Worm (Caenorhabditis elegans) whole organism, L1 larva: ENCODE measurements around the gene Y54G2A.19.
A peak's percentile ranks its signal among the peaks of the same experiment; 100 is the strongest.

Source experiments
- C16A3.4 ChIP-seq: fragments of 150-350 bp; optimal IDR thresholded peaks from 2 replicates; lab custom pipeline; 2014; ENCODE audit warnings: missing biosample characterization, missing genetic modification characterization
- C34B4.2 ChIP-seq: sonication (generic microtip); optimal IDR thresholded peaks from 2 replicates; lab custom pipeline; 2017; ENCODE audit warnings: mild to moderate bottlenecking, missing genetic modification characterization, missing compliant biosample characterization
- aha-1 ChIP-seq: fragments of 150-350 bp; optimal IDR thresholded peaks from 2 replicates; lab custom pipeline; 2014; ENCODE audit warnings: missing biosample characterization, missing genetic modification characterization
- ama-1 ChIP-seq: fragments of 150-350 bp; optimal IDR thresholded peaks from 2 replicates; lab custom pipeline; 2014
- blmp-1 ChIP-seq: fragments of 150-350 bp; optimal IDR thresholded peaks from 2 replicates; lab custom pipeline; 2014; ENCODE audit warnings: missing biosample characterization, missing genetic modification characterization
- ceh-63 ChIP-seq: fragments of 200-800 bp; sonication (Bioruptor generic); optimal IDR thresholded peaks from 2 replicates; lab custom pipeline; 2018; ENCODE audit warnings: mild to moderate bottlenecking, missing genetic modification characterization, missing compliant biosample characterization
- ceh-88 ChIP-seq: fragments of 200-800 bp; sonication (Bioruptor generic); IDR thresholded peaks from 2 replicates; pipeline ENCODE4 v1.3.6; 2022; ENCODE audit warnings: missing genetic modification characterization, missing compliant biosample characterization
- ceh-90 ChIP-seq: sonication (generic microtip); optimal IDR thresholded peaks from 2 replicates; lab custom pipeline; 2016; ENCODE audit warnings: missing genetic modification characterization, missing compliant biosample characterization
- ces-1 ChIP-seq: fragments of 150-350 bp; optimal IDR thresholded peaks from 2 replicates; lab custom pipeline; 2014; ENCODE audit warnings: missing biosample characterization, missing genetic modification reagents, missing genetic modification characterization
- dpl-1 ChIP-seq, 3 experiments: fragments of 150-350 bp in 2 of 3; sonication (generic microtip) in 1 of 3; optimal IDR thresholded peaks; 2 replicates each; lab custom pipeline; 2014 to 2017; ENCODE audit warnings: missing biosample characterization in 3 of 3, missing genetic modification characterization in 3 of 3, missing genetic modification reagents in 3 of 3
- dsc-1 ChIP-seq: sonication (generic microtip); optimal IDR thresholded peaks from 2 replicates; lab custom pipeline; 2016; ENCODE audit warnings: mild to moderate bottlenecking, missing genetic modification characterization, missing compliant biosample characterization
- efl-1 ChIP-seq, 4 experiments: fragments of 150-350 bp; optimal IDR thresholded peaks in 3 of 4; peaks in 1 of 4; 1 replicate in 1 of 4; 2 replicates in 3 of 4; lab custom pipeline; 2014; ENCODE audit warnings: missing biosample characterization in 2 of 4, missing genetic modification characterization in 2 of 4, missing genetic modification reagents in 2 of 4
- egl-27 ChIP-seq, 2 experiments: fragments of 150-350 bp in 1 of 2; sonication (generic microtip); optimal IDR thresholded peaks; 3 replicates each; lab custom pipeline; 2017 to 2018; ENCODE audit warnings: missing biosample characterization in 2 of 2, missing genetic modification characterization in 2 of 2, missing genetic modification reagents in 2 of 2
- elt-2 ChIP-seq: sonication (generic microtip); optimal IDR thresholded peaks from 2 replicates; lab custom pipeline; 2016; ENCODE audit warnings: missing genetic modification characterization, mild to moderate bottlenecking, inconsistent platforms, missing compliant biosample characterization, missing genetic modification reagents
- elt-3 ChIP-seq, 6 experiments: fragments of 150-350 bp in 1 of 6; sonication (generic microtip); optimal IDR thresholded peaks; 2 replicates each; lab custom pipeline; 2017 to 2018; ENCODE audit warnings: missing biosample characterization in 6 of 6, missing genetic modification characterization in 6 of 6, inconsistent platforms in 1 of 6
- fkh-4 ChIP-seq: sonication (generic microtip); optimal IDR thresholded peaks from 2 replicates; lab custom pipeline; 2016; ENCODE audit warnings: missing compliant biosample characterization, missing genetic modification characterization, borderline replicate concordance
- fkh-8 ChIP-seq: sonication (generic microtip); optimal IDR thresholded peaks from 2 replicates; lab custom pipeline; 2016; ENCODE audit warnings: mild to moderate bottlenecking, missing genetic modification characterization, missing compliant biosample characterization
- grh-1 ChIP-seq: fragments of 200-800 bp; sonication (Bioruptor generic); IDR thresholded peaks from 2 replicates; pipeline ENCODE4 v1.3.6; 2022; ENCODE audit warnings: missing genetic modification reagents, missing genetic modification characterization, missing compliant biosample characterization
- hlh-4 ChIP-seq: sonication (generic microtip); optimal IDR thresholded peaks from 2 replicates; lab custom pipeline; 2016; ENCODE audit warnings: mild to moderate bottlenecking, missing genetic modification characterization, missing compliant biosample characterization
- irx-1 ChIP-seq: sonication (generic microtip); optimal IDR thresholded peaks from 2 replicates; lab custom pipeline; 2016; ENCODE audit warnings: missing genetic modification characterization, missing compliant biosample characterization
- isw-1 ChIP-seq: fragments of 200-800 bp; sonication (Bioruptor generic); IDR thresholded peaks from 2 replicates; pipeline ENCODE4 v1.3.6; 2022; ENCODE audit warnings: missing genetic modification characterization, missing compliant biosample characterization
- jun-1 ChIP-seq: fragments of 150-350 bp; optimal IDR thresholded peaks from 2 replicates; lab custom pipeline; 2014; ENCODE audit warnings: missing biosample characterization, missing genetic modification reagents, missing genetic modification characterization
- lin-13 ChIP-seq: fragments of 150-350 bp; optimal IDR thresholded peaks from 2 replicates; lab custom pipeline; 2014; ENCODE audit warnings: missing biosample characterization, missing genetic modification reagents, missing genetic modification characterization
- lin-14 ChIP-seq: fragments of 200-800 bp; sonication (Bioruptor generic); optimal IDR thresholded peaks from 2 replicates; lab custom pipeline; 2018; ENCODE audit warnings: mild to moderate bottlenecking, missing genetic modification characterization, moderate library complexity, missing compliant biosample characterization
- lin-35 ChIP-seq, 2 experiments: fragments of 150-350 bp; optimal IDR thresholded peaks; 2 replicates each; lab custom pipeline; 2014; ENCODE audit warnings: missing biosample characterization in 2 of 2, missing genetic modification characterization in 2 of 2, missing genetic modification reagents in 2 of 2
- lin-39 ChIP-seq: fragments of 150-350 bp; optimal IDR thresholded peaks from 2 replicates; lab custom pipeline; 2014; ENCODE audit warnings: missing biosample characterization, missing genetic modification reagents, missing genetic modification characterization
- mab-9 ChIP-seq: fragments of 200-800 bp; sonication (Bioruptor generic); IDR thresholded peaks from 2 replicates; pipeline ENCODE4 v1.3.6; 2022; ENCODE audit warnings: missing genetic modification reagents, missing genetic modification characterization, missing compliant biosample characterization
- mep-1 ChIP-seq: fragments of 150-350 bp; optimal IDR thresholded peaks from 2 replicates; lab custom pipeline; 2014; ENCODE audit warnings: missing biosample characterization, missing genetic modification characterization
- nhr-11 ChIP-seq: fragments of 150-350 bp; optimal IDR thresholded peaks from 2 replicates; lab custom pipeline; 2014; ENCODE audit warnings: missing biosample characterization, missing genetic modification characterization
- nhr-12 ChIP-seq: sonication (generic microtip); optimal IDR thresholded peaks from 2 replicates; lab custom pipeline; 2017; ENCODE audit warnings: missing biosample characterization, missing genetic modification characterization
- nhr-19 ChIP-seq: fragments of 200-800 bp; sonication (Bioruptor generic); conservative IDR thresholded peaks from 2 replicates; pipeline ENCODE4 v1.3.6; 2022; ENCODE audit warnings: missing genetic modification characterization, missing compliant biosample characterization
- nhr-20 ChIP-seq: sonication (generic microtip); optimal IDR thresholded peaks from 2 replicates; lab custom pipeline; 2016; ENCODE audit warnings: mild to moderate bottlenecking, missing genetic modification characterization, missing compliant biosample characterization
- nhr-28 ChIP-seq: fragments of 150-350 bp; optimal IDR thresholded peaks from 2 replicates; lab custom pipeline; 2014; ENCODE audit warnings: missing biosample characterization, missing genetic modification characterization
- nhr-47 ChIP-seq: sonication (generic microtip); optimal IDR thresholded peaks from 2 replicates; lab custom pipeline; 2016; ENCODE audit warnings: mild to moderate bottlenecking, missing genetic modification characterization, moderate library complexity, missing compliant biosample characterization
- nhr-71 ChIP-seq: sonication (generic microtip); optimal IDR thresholded peaks from 2 replicates; lab custom pipeline; 2016; ENCODE audit warnings: mild to moderate bottlenecking, missing genetic modification characterization, moderate library complexity, missing compliant biosample characterization
- nhr-77 ChIP-seq: fragments of 150-350 bp; optimal IDR thresholded peaks from 2 replicates; lab custom pipeline; 2014; ENCODE audit warnings: missing biosample characterization, missing genetic modification characterization
- nhr-84 ChIP-seq: sonication (generic microtip); optimal IDR thresholded peaks from 2 replicates; lab custom pipeline; 2017; ENCODE audit warnings: missing biosample characterization, missing genetic modification characterization
- nhr-85 ChIP-seq: sonication (generic microtip); peaks from one replicate; lab custom pipeline; 2016; ENCODE audit warnings: missing genetic modification characterization, inconsistent platforms, missing compliant biosample characterization
- pax-3 ChIP-seq: fragments of 200-800 bp; sonication (Bioruptor generic); optimal IDR thresholded peaks from 2 replicates; lab custom pipeline; 2018; ENCODE audit warnings: mild to moderate bottlenecking, missing genetic modification characterization, moderate library complexity, missing compliant biosample characterization
- rnt-1 ChIP-seq: sonication (generic microtip); optimal IDR thresholded peaks from 2 replicates; lab custom pipeline; 2016; ENCODE audit warnings: mild to moderate bottlenecking, missing genetic modification characterization, moderate library complexity, missing compliant biosample characterization
- skn-1 ChIP-seq: fragments of 150-350 bp; optimal IDR thresholded peaks from 2 replicates; lab custom pipeline; 2014; ENCODE audit warnings: missing biosample characterization, missing genetic modification characterization
- snpc-4 ChIP-seq: fragments of 150-350 bp; optimal IDR thresholded peaks from 2 replicates; lab custom pipeline; 2014; ENCODE audit warnings: missing biosample characterization, missing genetic modification characterization
- sox-4 ChIP-seq: sonication (generic microtip); optimal IDR thresholded peaks from 2 replicates; lab custom pipeline; 2016; ENCODE audit warnings: missing genetic modification characterization, missing compliant biosample characterization
- sptf-1 ChIP-seq: fragments of 150-350 bp; optimal IDR thresholded peaks from 2 replicates; lab custom pipeline; 2014; ENCODE audit warnings: missing biosample characterization, missing genetic modification characterization
- sup-37 ChIP-seq: fragments of 200-800 bp; sonication (Bioruptor generic); optimal IDR thresholded peaks from 2 replicates; lab custom pipeline; 2018; ENCODE audit warnings: mild to moderate bottlenecking, missing genetic modification characterization, missing compliant biosample characterization
- tbx-2 ChIP-seq: sonication (generic microtip); optimal IDR thresholded peaks from 2 replicates; lab custom pipeline; 2016; ENCODE audit warnings: missing genetic modification characterization, missing compliant biosample characterization
- tlp-1 ChIP-seq: fragments of 150-350 bp; optimal IDR thresholded peaks from 2 replicates; lab custom pipeline; 2014; ENCODE audit warnings: missing biosample characterization, missing genetic modification characterization
- unc-130 ChIP-seq: fragments of 150-350 bp; optimal IDR thresholded peaks from 2 replicates; lab custom pipeline; 2017; ENCODE audit warnings: missing biosample characterization, missing genetic modification characterization, inconsistent platforms
- unc-30 ChIP-seq: sonication (generic microtip); optimal IDR thresholded peaks from 2 replicates; lab custom pipeline; 2017; ENCODE audit warnings: missing biosample characterization, missing genetic modification characterization
- unc-98 ChIP-seq: fragments of 200-800 bp; sonication (Bioruptor generic); IDR thresholded peaks from 2 replicates; pipeline ENCODE4 v1.3.6; 2022; ENCODE audit warnings: missing genetic modification characterization, missing compliant biosample characterization
- xbp-1 ChIP-seq: sonication (generic microtip); optimal IDR thresholded peaks from 2 replicates; lab custom pipeline; 2016; ENCODE audit warnings: missing genetic modification characterization, missing compliant biosample characterization
- zag-1 ChIP-seq: fragments of 150-350 bp; optimal IDR thresholded peaks from 2 replicates; lab custom pipeline; 2014; ENCODE audit warnings: missing biosample characterization, missing genetic modification characterization
- zip-4 ChIP-seq: fragments of 200-800 bp; sonication (Bioruptor generic); optimal IDR thresholded peaks from 2 replicates; lab custom pipeline; 2018; ENCODE audit warnings: mild to moderate bottlenecking, missing genetic modification characterization, moderate library complexity, missing compliant biosample characterization
- ztf-4 ChIP-seq: fragments of 150-350 bp; optimal IDR thresholded peaks from 2 replicates; lab custom pipeline; 2014; ENCODE audit warnings: missing biosample characterization, missing genetic modification characterization

Y54G2A.19 gene

ce11 chrIV:2890401-2890952, 4.1 kb downstream of the Y54G2A.19 start, which contains the start of the genes nprt-1 and dib-1:
nprt-1 (minus strand) TSS chrIV:2890451.
dib-1 (plus strand) TSS chrIV:2890882.
- TF ChIP-seq tlp-1 (tag; lab: Kevin White, UChicago) (no peak), sup-37 (GFP tag; lab: Kevin White, UChicago) (no peak), ztf-4 (tag; lab: Kevin White, UChicago) (no peak), rnt-1 (tag; lab: Kevin White, UChicago) (peak; percentile 48), isw-1 (GFP tag; lab: Robert Waterston, UW) (peak; percentile 52), snpc-4 (tag; lab: Kevin White, UChicago) (peak; percentile 25), blmp-1 (tag; lab: Kevin White, UChicago) (peak; percentile 59), nhr-71 (tag; lab: Kevin White, UChicago) (peak; percentile 76), irx-1 (tag; lab: Kevin White, UChicago) (no peak), dpl-1 (GFP tag; optimal IDR thresholded peaks at IDR 0.05; lab: Kevin White, UChicago) (peak; percentile 88 to 93 (median 90)), pax-3 (tag; lab: Kevin White, UChicago) (no peak), nhr-84 (no peak), lin-13 (GFP tag; lab: Kevin White, UChicago) (no peak), hlh-4 (no peak), xbp-1 (tag; lab: Kevin White, UChicago) (peak; percentile 71), ces-1 (GFP tag; lab: Kevin White, UChicago) (no peak), zip-4 (no peak), fkh-4 (tag; lab: Kevin White, UChicago) (no peak), zag-1 (no peak), lin-35 (GFP tag; optimal IDR thresholded peaks at IDR 0.05; lab: Kevin White, UChicago) (peak; percentile 93 to 96), ceh-90 (tag; lab: Kevin White, UChicago) (peak; percentile 8), ceh-63 (no peak), C16A3.4 (tag; lab: Kevin White, UChicago) (peak; percentile 4), nhr-77 (tag; lab: Kevin White, UChicago) (no peak), unc-98 (GFP tag; lab: Robert Waterston, UW) (no peak), nhr-20 (tag; lab: Kevin White, UChicago) (peak; percentile 45), tbx-2 (peak; percentile 57), lin-14 (peak; percentile 56), grh-1 (GFP tag; lab: Robert Waterston, UW) (no peak), C34B4.2 (no peak), sox-4 (tag; lab: Kevin White, UChicago) (no peak), mep-1 (tag; lab: Kevin White, UChicago) (peak; percentile 60), fkh-8 (peak; percentile 6), ama-1 (lab: Kevin White, UChicago) (no peak), lin-39 (tag; lab: Kevin White, UChicago) (no peak), mab-9 (GFP tag; lab: Robert Waterston, UW) (no peak), elt-3 (tag; optimal IDR thresholded peaks at IDR 0.05; lab: Kevin White, UChicago) (no peak), sptf-1 (tag; lab: Kevin White, UChicago) (no peak), egl-27 (tag; optimal IDR thresholded peaks at IDR 0.05; lab: Kevin White, UChicago) (no peak), skn-1 (tag; lab: Kevin White, UChicago) (peak; percentile 71), unc-130 (tag; lab: Kevin White, UChicago) (peak; percentile 28), nhr-19 (GFP tag; lab: Robert Waterston, UW) (peak; percentile 54), nhr-11 (no peak), aha-1 (tag; lab: Kevin White, UChicago) (no peak), ceh-88 (GFP tag; lab: Robert Waterston, UW) (no peak), dsc-1 (tag; lab: Kevin White, UChicago) (peak; percentile 44), efl-1 (optimal IDR thresholded peaks at IDR 0.05; lab: Kevin White, UChicago) (peak; percentile 65 to 94), efl-1 (GFP tag; optimal IDR thresholded peaks at IDR 0.05 in 1 of 2; lab: Kevin White, UChicago) (peak; percentile 92 to 99), unc-30 (tag; lab: Kevin White, UChicago) (no peak), nhr-85 (tag; lab: Kevin White, UChicago) (peak; percentile 63), nhr-47 (tag; lab: Kevin White, UChicago) (peak; percentile 68), nhr-28 (tag; lab: Kevin White, UChicago) (no peak), nhr-12 (tag; lab: Kevin White, UChicago) (no peak), jun-1 (no peak), elt-2 (tag; lab: Kevin White, UChicago) (no peak)
